Worm (Caenorhabditis elegans) whole organism, late embryonic: Measurements from ENCODE around the gene Y97E10AR.6.
A peak's percentile ranks its signal among the peaks of the same experiment; 100 is the strongest.

Experiments
- C08G9.2 ChIP-seq: sonication (generic microtip); optimal IDR thresholded peaks from 2 replicates; lab custom pipeline; 2016; ENCODE audit warnings: mild to moderate bottlenecking, missing genetic modification characterization, moderate library complexity, missing compliant biosample characterization
- C38D4.7 ChIP-seq: fragments of 200-800 bp; sonication (Bioruptor generic); optimal IDR thresholded peaks from 2 replicates; lab custom pipeline; 2018; ENCODE audit warnings: mild to moderate bottlenecking, missing genetic modification characterization, moderate library complexity, missing compliant biosample characterization
- K09A11.1 ChIP-seq: sonication (generic microtip); optimal IDR thresholded peaks from 2 replicates; lab custom pipeline; 2017; ENCODE audit warnings: antibody characterized with exemption, mild to moderate bottlenecking, missing genetic modification characterization, missing compliant biosample characterization; ENCODE audit not compliant: insufficient read depth
- T23F11.4 ChIP-seq: fragments of 200-800 bp; sonication (Bioruptor generic); optimal IDR thresholded peaks from 2 replicates; lab custom pipeline; 2018; ENCODE audit warnings: mild to moderate bottlenecking, missing genetic modification characterization, missing compliant biosample characterization
- ahr-1 ChIP-seq: sonication (generic microtip); optimal IDR thresholded peaks from 2 replicates; lab custom pipeline; 2016; ENCODE audit warnings: missing genetic modification characterization, missing compliant biosample characterization
- ama-1 ChIP-seq: fragments of 150-350 bp; optimal IDR thresholded peaks from 2 replicates; lab custom pipeline; 2014
- ceh-22 ChIP-seq: sonication (generic microtip); optimal IDR thresholded peaks from 2 replicates; lab custom pipeline; 2017; ENCODE audit warnings: missing biosample characterization, missing genetic modification characterization
- ceh-24 ChIP-seq: sonication (generic microtip); optimal IDR thresholded peaks from 2 replicates; lab custom pipeline; 2016; ENCODE audit warnings: mild to moderate bottlenecking, missing genetic modification characterization, missing compliant biosample characterization
- ceh-45 ChIP-seq: fragments of 200-800 bp; sonication (Bioruptor generic); IDR thresholded peaks from 2 replicates; pipeline ENCODE4 v1.3.6; 2022; ENCODE audit warnings: missing genetic modification reagents, missing genetic modification characterization, missing compliant biosample characterization
- ceh-9 ChIP-seq: sonication (generic microtip); optimal IDR thresholded peaks from 2 replicates; lab custom pipeline; 2016; ENCODE audit warnings: mild to moderate bottlenecking, missing genetic modification characterization, inconsistent platforms, missing compliant biosample characterization
- che-1 ChIP-seq: sonication (generic microtip); optimal IDR thresholded peaks from 2 replicates; lab custom pipeline; 2016; ENCODE audit warnings: mild to moderate bottlenecking, missing genetic modification characterization, missing compliant biosample characterization
- dmd-4 ChIP-seq: sonication (generic microtip); optimal IDR thresholded peaks from 2 replicates; lab custom pipeline; 2016; ENCODE audit warnings: borderline replicate concordance, missing genetic modification characterization, missing compliant biosample characterization
- elt-2 ChIP-seq: sonication (generic microtip); optimal IDR thresholded peaks from 2 replicates; lab custom pipeline; 2016; ENCODE audit warnings: missing genetic modification reagents, missing genetic modification characterization, missing compliant biosample characterization
- elt-4 ChIP-seq: sonication (generic microtip); optimal IDR thresholded peaks from 2 replicates; lab custom pipeline; 2016; ENCODE audit warnings: missing genetic modification characterization, missing compliant biosample characterization
- fkh-6 ChIP-seq: sonication (generic microtip); optimal IDR thresholded peaks from 2 replicates; lab custom pipeline; 2016; ENCODE audit warnings: missing genetic modification characterization, missing compliant biosample characterization
- hlh-15 ChIP-seq: sonication (generic microtip); optimal IDR thresholded peaks from 2 replicates; lab custom pipeline; 2016; ENCODE audit warnings: missing genetic modification characterization, missing compliant biosample characterization
- hlh-6 ChIP-seq: sonication (generic microtip); optimal IDR thresholded peaks from 2 replicates; lab custom pipeline; 2016; ENCODE audit warnings: missing genotype, missing genetic modification characterization, missing compliant biosample characterization
- mec-3 ChIP-seq: sonication (generic microtip); optimal IDR thresholded peaks from 2 replicates; lab custom pipeline; 2016; ENCODE audit warnings: borderline replicate concordance, missing genetic modification characterization, missing compliant biosample characterization
- nfya-1 ChIP-seq: sonication (generic microtip); optimal IDR thresholded peaks from 2 replicates; lab custom pipeline; 2017; ENCODE audit warnings: missing genetic modification characterization, mild to moderate bottlenecking, missing compliant biosample characterization, antibody characterized with exemption, moderate library complexity
- nhr-11 ChIP-seq: fragments of 150-350 bp; optimal IDR thresholded peaks from 2 replicates; lab custom pipeline; 2014; ENCODE audit warnings: missing biosample characterization, missing genetic modification characterization
- nhr-232 ChIP-seq: sonication (generic microtip); optimal IDR thresholded peaks from 2 replicates; lab custom pipeline; 2016; ENCODE audit warnings: missing genetic modification characterization, missing compliant biosample characterization
- npax-4 ChIP-seq: sonication (generic microtip); optimal IDR thresholded peaks from 2 replicates; lab custom pipeline; 2016; ENCODE audit warnings: missing genetic modification characterization, missing compliant biosample characterization
- pha-4 ChIP-seq: fragments of 150-350 bp; optimal IDR thresholded peaks from 2 replicates; lab custom pipeline; 2018; ENCODE audit warnings: missing biosample characterization, missing genetic modification reagents, missing genetic modification characterization
- pqm-1 ChIP-seq: sonication (generic microtip); optimal IDR thresholded peaks from 2 replicates; lab custom pipeline; 2016; ENCODE audit warnings: missing genetic modification characterization, missing compliant biosample characterization
- pros-1 ChIP-seq: fragments of 150-350 bp; optimal IDR thresholded peaks from 2 replicates; lab custom pipeline; 2014; ENCODE audit warnings: missing biosample characterization, missing genetic modification reagents, missing genetic modification characterization
- rnt-1 ChIP-seq: sonication (generic microtip); optimal IDR thresholded peaks from 2 replicates; lab custom pipeline; 2016; ENCODE audit warnings: missing genetic modification characterization, missing compliant biosample characterization
- sox-2 ChIP-seq: fragments of 200-800 bp; sonication (Bioruptor generic); IDR thresholded peaks from 2 replicates; pipeline ENCODE4 v1.3.6; 2022; ENCODE audit warnings: missing genetic modification reagents, missing genetic modification characterization, missing compliant biosample characterization
- unc-42 ChIP-seq: sonication (generic microtip); optimal IDR thresholded peaks from 2 replicates; lab custom pipeline; 2016; ENCODE audit warnings: missing genotype, missing genetic modification characterization, missing compliant biosample characterization
- unc-55 ChIP-seq: sonication (generic microtip); optimal IDR thresholded peaks from 2 replicates; lab custom pipeline; 2017; ENCODE audit warnings: missing biosample characterization, missing genetic modification reagents, missing genetic modification characterization
- zip-5 ChIP-seq: sonication (generic microtip); optimal IDR thresholded peaks from 2 replicates; lab custom pipeline; 2016; ENCODE audit warnings: missing genetic modification characterization, missing compliant biosample characterization

Y97E10AR.6 gene

DNA sequence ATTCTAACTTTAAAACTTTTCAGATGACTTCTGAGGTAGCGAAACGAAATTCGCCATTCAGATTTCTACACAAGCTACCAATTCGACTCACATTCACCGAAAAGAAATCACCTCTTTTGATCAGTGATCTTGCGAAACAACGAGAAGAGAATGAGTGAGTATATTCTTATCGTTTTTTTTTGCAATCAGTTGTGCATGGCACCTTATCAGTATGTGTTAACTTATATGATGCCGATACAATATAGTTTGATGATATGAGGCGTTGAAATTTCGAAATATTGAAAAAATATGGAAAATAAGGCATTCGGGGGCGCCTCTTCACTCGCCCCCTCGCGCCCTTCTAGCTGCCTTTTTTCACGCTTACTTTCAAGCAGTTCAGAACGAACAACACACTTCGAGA is 4.2 kb upstream of the Y97E10AR.6 start:
- TF ChIP-seq pha-4 (tag; lab: Kevin White, UChicago) (no peak), pros-1 (tag; lab: Kevin White, UChicago) (no peak), fkh-6 (tag; lab: Kevin White, UChicago) (no peak), elt-2 (peak; percentile 97), nhr-11 (no peak), K09A11.1 (no peak), nfya-1 (tag; lab: Kevin White, UChicago) (no peak)
- TF ChIP-seq, all 69 proteins: peak for 1

DNA sequence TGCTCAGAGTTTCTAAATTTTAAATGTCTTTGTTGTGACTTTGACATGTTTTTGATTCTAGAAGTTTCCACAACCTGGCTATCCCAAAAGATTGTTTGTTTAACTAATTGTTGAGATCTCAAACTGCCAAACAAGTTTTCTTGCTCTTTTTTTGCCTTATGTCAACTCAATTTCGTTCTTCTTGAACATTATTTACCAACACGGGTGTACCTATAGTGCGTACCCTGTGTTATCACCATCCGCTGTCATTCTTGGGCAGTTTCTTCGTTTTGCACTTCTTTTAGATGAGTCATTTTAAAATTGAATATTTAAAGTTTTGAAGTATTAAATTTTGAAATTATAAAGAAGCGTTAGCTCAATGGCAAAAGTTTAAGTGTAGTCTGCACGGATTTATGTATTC is 3.2 kb upstream of the Y97E10AR.6 start, which contains the start of gene sptl-2:
Gene sptl-2, plus strand, starts transcription at position 280 of the 400 bp plus-strand sequence.
- no peak for TF ChIP-seq K09A11.1

DNA sequence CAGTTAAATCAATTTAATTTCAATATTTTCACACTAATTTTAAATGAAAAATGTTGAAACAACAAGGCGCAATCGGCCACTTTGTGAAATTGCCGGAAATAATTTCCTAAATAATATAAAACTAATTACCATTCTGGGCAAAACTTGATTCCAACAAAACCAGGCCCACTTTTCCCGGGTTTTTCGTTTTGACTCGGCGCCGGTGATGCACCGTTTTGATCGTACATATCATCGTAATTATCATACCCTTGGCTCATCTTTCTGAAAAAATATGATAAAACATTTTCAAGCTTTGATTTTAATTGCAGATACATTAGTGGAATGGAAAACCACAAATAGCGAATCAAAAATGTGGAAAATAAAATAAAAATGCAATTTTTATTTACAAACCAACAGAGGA is 1.7 kb downstream of the Y97E10AR.6 start, which contains the start of gene rpb-9:
Gene rpb-9, minus strand, starts transcription at position 314 of the 400 bp plus-strand sequence.
- TF ChIP-seq che-1 (tag; lab: Kevin White, UChicago) (no peak), dmd-4 (tag; lab: Kevin White, UChicago) (no peak), T23F11.4 (no peak), zip-5 (no peak), ceh-9 (tag; lab: Kevin White, UChicago) (no peak), ceh-24 (no peak), ceh-22 (tag; lab: Kevin White, UChicago) (no peak), pha-4 (tag; lab: Kevin White, UChicago) (no peak)

DNA sequence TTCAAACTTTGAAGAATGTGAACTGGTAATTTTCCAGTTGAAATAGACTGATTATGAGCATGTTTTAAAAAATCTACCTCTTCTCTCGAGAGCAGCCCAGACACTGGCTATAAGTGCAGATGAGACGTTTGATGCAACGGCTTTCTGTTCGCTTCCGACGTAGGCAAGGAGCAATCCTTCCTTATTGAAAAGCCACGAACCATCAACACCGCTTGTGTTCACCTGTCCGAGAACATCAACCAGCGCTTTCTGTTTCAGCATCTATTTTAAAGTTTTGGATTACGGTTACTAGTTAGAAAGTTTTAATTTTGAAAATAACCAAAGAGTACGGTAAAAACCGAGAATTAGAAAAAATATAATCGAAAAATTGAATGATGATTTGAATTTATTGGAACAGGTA is 2.9 kb downstream of the Y97E10AR.6 start, which contains the start of gene lmtr-2:
Gene lmtr-2, minus strand, starts transcription at position 261 of the 400 bp plus-strand sequence.
- TF ChIP-seq mec-3 (tag; lab: Kevin White, UChicago) = no peak
- TF ChIP-seq ceh-45 (GFP tag; lab: Robert Waterston, UW) = no peak
- no peak for TF ChIP-seq elt-4 (tag; lab: Kevin White, UChicago)
- no peak for TF ChIP-seq hlh-6 (tag; lab: Kevin White, UChicago)
- no peak for TF ChIP-seq fkh-6 (tag; lab: Kevin White, UChicago)
- TF ChIP-seq ama-1 (lab: Kevin White, UChicago) = peak; percentile 33
- TF ChIP-seq unc-42 (tag; lab: Kevin White, UChicago) = no peak
- no peak for TF ChIP-seq hlh-15 (tag; lab: Kevin White, UChicago)

DNA sequence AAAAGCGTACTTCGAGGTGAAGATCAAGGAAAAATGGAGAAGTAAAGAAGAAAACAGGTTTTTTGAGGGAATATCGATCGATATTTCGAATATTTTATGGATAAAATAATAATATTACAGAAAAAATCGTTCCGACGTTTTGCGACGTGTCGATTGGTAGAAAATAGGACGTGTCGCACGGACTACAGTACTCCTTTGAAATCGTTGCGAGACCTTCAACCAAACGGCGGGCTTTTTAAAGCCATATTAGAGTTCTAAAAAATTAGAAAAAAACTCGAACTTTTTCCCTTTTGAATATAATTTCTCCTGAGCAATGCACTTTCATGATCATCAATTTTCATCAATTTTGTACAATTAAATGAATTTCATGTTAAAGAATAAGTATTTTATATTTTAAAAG is 3.6 kb downstream of the Y97E10AR.6 start, which contains the start of gene Y97E10AR.4:
Gene Y97E10AR.4, minus strand, starts transcription at position 131 of the 400 bp plus-strand sequence.
- no peak for TF ChIP-seq unc-42 (tag; lab: Kevin White, UChicago)

DNA sequence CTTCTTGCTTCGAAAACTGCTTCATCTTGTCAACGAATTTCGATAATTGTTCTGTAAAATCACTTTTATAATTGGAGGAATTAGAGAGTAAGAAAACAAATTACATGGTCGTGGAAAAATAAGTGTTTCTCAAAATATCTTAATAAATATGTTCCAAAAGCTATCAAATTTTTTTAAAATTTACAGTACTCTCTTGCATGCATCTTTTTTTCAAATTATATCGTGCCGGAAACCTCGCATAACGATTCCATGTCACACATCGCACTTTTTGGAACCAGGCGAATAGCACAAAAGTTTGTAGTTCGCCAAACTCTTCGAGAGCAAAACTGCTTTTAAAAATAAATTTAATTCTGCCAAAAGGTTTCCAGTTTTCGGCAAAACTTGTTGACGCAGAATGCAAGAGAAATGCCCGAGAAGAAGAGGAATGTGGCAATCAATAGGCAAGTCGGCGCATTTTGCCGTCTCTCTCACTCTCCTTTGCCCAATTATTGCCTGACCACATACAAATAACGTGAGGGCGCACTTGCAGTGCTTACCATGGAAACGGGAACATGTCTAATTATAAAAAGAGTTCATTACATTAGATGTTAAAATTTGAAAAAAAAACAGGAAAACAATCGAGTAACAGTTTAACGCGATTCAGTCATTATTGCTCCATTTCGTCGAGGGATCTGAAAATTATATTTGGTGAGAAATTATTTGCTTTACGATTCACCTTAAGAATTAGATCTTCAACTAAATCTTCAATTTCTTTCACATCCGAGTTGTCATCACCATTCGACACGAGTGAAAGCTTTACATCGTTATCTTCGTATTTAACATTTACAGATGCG is 6.1 kb downstream of the Y97E10AR.6 start, which contains the start of gene Y97E10AR.3:
Gene Y97E10AR.3, minus strand, starts transcription at position 51 of the 833 bp plus-strand sequence.
- TF ChIP-seq unc-42 (tag; lab: Kevin White, UChicago) = peak; percentile 21
- no peak for TF ChIP-seq rnt-1
- TF ChIP-seq, all 69 proteins: peak for 1

DNA sequence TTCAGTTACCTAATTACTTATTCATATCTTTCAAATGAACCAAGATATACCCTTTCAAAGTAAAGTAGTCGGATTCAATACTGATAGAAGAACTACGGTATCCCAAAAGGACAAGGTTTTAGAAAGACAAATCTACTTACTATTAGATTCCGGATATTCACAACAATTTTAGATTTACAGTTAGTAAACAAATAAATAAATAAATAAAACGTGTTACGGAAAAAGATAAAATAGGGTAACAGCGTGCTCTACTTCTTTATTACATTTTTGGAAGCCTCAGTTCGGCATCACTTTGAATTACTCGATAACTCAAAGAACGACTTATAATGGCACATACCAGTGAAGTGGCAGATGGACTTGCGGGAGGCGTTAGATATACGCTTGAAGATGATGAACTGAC is 8.8 kb downstream of the Y97E10AR.6 start, which contains the start of gene Y97E10AR.8:
Gene Y97E10AR.8, plus strand, starts transcription at position 301 of the 400 bp plus-strand sequence.
- no peak for TF ChIP-seq nhr-232
- no peak for TF ChIP-seq C08G9.2 (tag; lab: Kevin White, UChicago)
- TF ChIP-seq che-1 (tag; lab: Kevin White, UChicago) = no peak
- no peak for TF ChIP-seq C38D4.7 (GFP tag; lab: Kevin White, UChicago)
- no peak for TF ChIP-seq npax-4 (tag; lab: Kevin White, UChicago)
- no peak for TF ChIP-seq ama-1 (lab: Kevin White, UChicago)
- TF ChIP-seq hlh-6 (tag; lab: Kevin White, UChicago) = no peak
- TF ChIP-seq pros-1 (tag; lab: Kevin White, UChicago) = no peak
- TF ChIP-seq T23F11.4 = no peak
- TF ChIP-seq pqm-1 (tag; lab: Kevin White, UChicago) = no peak
- TF ChIP-seq sox-2 (GFP tag; lab: Robert Waterston, UW) = no peak
- no peak for TF ChIP-seq ahr-1 (tag; lab: Kevin White, UChicago)
- TF ChIP-seq unc-55 = no peak
- TF ChIP-seq, all 69 proteins: peak for 0
